Worm (Caenorhabditis elegans) whole organism, L1 larva: ENCODE data around the gene mdt-9.

ENCODE experiments used
- C34B4.2 ChIP-seq: sonication (generic microtip); optimal IDR thresholded peaks from 2 replicates; lab custom pipeline; 2017; ENCODE audit warnings: mild to moderate bottlenecking, missing genetic modification characterization, missing compliant biosample characterization
- F16B12.6 ChIP-seq: fragments of 150-350 bp; optimal IDR thresholded peaks from 2 replicates; lab custom pipeline; 2014; ENCODE audit warnings: missing biosample characterization, missing genetic modification characterization
- Y116A8C.19 ChIP-seq: sonication (generic microtip); optimal IDR thresholded peaks from 2 replicates; lab custom pipeline; 2016; ENCODE audit warnings: missing compliant biosample characterization, missing genetic modification characterization, borderline replicate concordance
- aly-2 ChIP-seq: fragments of 150-350 bp; optimal IDR thresholded peaks from 2 replicates; lab custom pipeline; 2014; ENCODE audit warnings: missing biosample characterization, missing genetic modification characterization
- blmp-1 ChIP-seq: fragments of 150-350 bp; optimal IDR thresholded peaks from 2 replicates; lab custom pipeline; 2014; ENCODE audit warnings: missing biosample characterization, missing genetic modification characterization
- ceh-63 ChIP-seq: fragments of 200-800 bp; sonication (Bioruptor generic); optimal IDR thresholded peaks from 2 replicates; lab custom pipeline; 2018; ENCODE audit warnings: mild to moderate bottlenecking, missing genetic modification characterization, missing compliant biosample characterization
- ceh-82 ChIP-seq, 3 experiments: fragments of 150-350 bp in 1 of 3; sonication (generic microtip) in 2 of 3; optimal IDR thresholded peaks; 2 replicates each; lab custom pipeline; 2014 to 2017; ENCODE audit warnings: missing biosample characterization in 3 of 3, missing genetic modification characterization in 3 of 3
- ces-1 ChIP-seq: fragments of 150-350 bp; optimal IDR thresholded peaks from 2 replicates; lab custom pipeline; 2014; ENCODE audit warnings: missing biosample characterization, missing genetic modification reagents, missing genetic modification characterization
- dsc-1 ChIP-seq: sonication (generic microtip); optimal IDR thresholded peaks from 2 replicates; lab custom pipeline; 2016; ENCODE audit warnings: mild to moderate bottlenecking, missing genetic modification characterization, missing compliant biosample characterization
- efl-1 ChIP-seq, 4 experiments: fragments of 150-350 bp; optimal IDR thresholded peaks in 3 of 4; peaks in 1 of 4; 1 replicate in 1 of 4; 2 replicates in 3 of 4; lab custom pipeline; 2014; ENCODE audit warnings: missing biosample characterization in 2 of 4, missing genetic modification characterization in 2 of 4, missing genetic modification reagents in 2 of 4
- efl-3 ChIP-seq: fragments of 200-800 bp; sonication (Bioruptor generic); optimal IDR thresholded peaks from 2 replicates; lab custom pipeline; 2018; ENCODE audit warnings: mild to moderate bottlenecking, missing genetic modification characterization, missing compliant biosample characterization
- elt-2 ChIP-seq: sonication (generic microtip); optimal IDR thresholded peaks from 2 replicates; lab custom pipeline; 2016; ENCODE audit warnings: missing genetic modification characterization, mild to moderate bottlenecking, inconsistent platforms, missing compliant biosample characterization, missing genetic modification reagents
- elt-3 ChIP-seq, 6 experiments: fragments of 150-350 bp in 1 of 6; sonication (generic microtip); optimal IDR thresholded peaks; 2 replicates each; lab custom pipeline; 2017 to 2018; ENCODE audit warnings: missing biosample characterization in 6 of 6, missing genetic modification characterization in 6 of 6, inconsistent platforms in 1 of 6
- fos-1 ChIP-seq: fragments of 150-350 bp; optimal IDR thresholded peaks from 2 replicates; lab custom pipeline; 2014; ENCODE audit warnings: missing biosample characterization, missing genetic modification characterization
- grh-1 ChIP-seq: fragments of 200-800 bp; sonication (Bioruptor generic); IDR thresholded peaks from 2 replicates; pipeline ENCODE4 v1.3.6; 2022; ENCODE audit warnings: missing genetic modification reagents, missing genetic modification characterization, missing compliant biosample characterization
- hlh-17 ChIP-seq: fragments of 200-800 bp; sonication (Bioruptor generic); optimal IDR thresholded peaks from 2 replicates; lab custom pipeline; 2018; ENCODE audit warnings: missing genetic modification characterization, mild to moderate bottlenecking, missing compliant biosample characterization, moderate library complexity, borderline replicate concordance
- hlh-4 ChIP-seq: sonication (generic microtip); optimal IDR thresholded peaks from 2 replicates; lab custom pipeline; 2016; ENCODE audit warnings: mild to moderate bottlenecking, missing genetic modification characterization, missing compliant biosample characterization
- irx-1 ChIP-seq: sonication (generic microtip); optimal IDR thresholded peaks from 2 replicates; lab custom pipeline; 2016; ENCODE audit warnings: missing genetic modification characterization, missing compliant biosample characterization
- isw-1 ChIP-seq: fragments of 200-800 bp; sonication (Bioruptor generic); IDR thresholded peaks from 2 replicates; pipeline ENCODE4 v1.3.6; 2022; ENCODE audit warnings: missing genetic modification characterization, missing compliant biosample characterization
- lin-14 ChIP-seq: fragments of 200-800 bp; sonication (Bioruptor generic); optimal IDR thresholded peaks from 2 replicates; lab custom pipeline; 2018; ENCODE audit warnings: mild to moderate bottlenecking, missing genetic modification characterization, moderate library complexity, missing compliant biosample characterization
- lin-15B ChIP-seq: fragments of 150-350 bp; sonication (generic microtip); optimal IDR thresholded peaks from 3 replicates; lab custom pipeline; 2014; ENCODE audit warnings: missing biosample characterization, missing genetic modification characterization
- lin-39 ChIP-seq: fragments of 150-350 bp; optimal IDR thresholded peaks from 2 replicates; lab custom pipeline; 2014; ENCODE audit warnings: missing biosample characterization, missing genetic modification reagents, missing genetic modification characterization
- lir-3 ChIP-seq: sonication (generic microtip); optimal IDR thresholded peaks from 2 replicates; lab custom pipeline; 2016; ENCODE audit warnings: mild to moderate bottlenecking, missing genetic modification characterization, moderate library complexity, missing compliant biosample characterization; ENCODE audit not compliant: poor library complexity
- mab-9 ChIP-seq: fragments of 200-800 bp; sonication (Bioruptor generic); IDR thresholded peaks from 2 replicates; pipeline ENCODE4 v1.3.6; 2022; ENCODE audit warnings: missing genetic modification reagents, missing genetic modification characterization, missing compliant biosample characterization
- mdl-1 ChIP-seq, 2 experiments: fragments of 150-350 bp; optimal IDR thresholded peaks; 2 replicates each; lab custom pipeline; 2014 to 2017; ENCODE audit warnings: missing biosample characterization in 2 of 2, missing genetic modification characterization in 2 of 2, inconsistent platforms in 1 of 2
- mef-2 ChIP-seq: fragments of 150-350 bp; optimal IDR thresholded peaks from 2 replicates; lab custom pipeline; 2014; ENCODE audit warnings: missing biosample characterization, missing genetic modification characterization
- nhr-12 ChIP-seq: sonication (generic microtip); optimal IDR thresholded peaks from 2 replicates; lab custom pipeline; 2017; ENCODE audit warnings: missing biosample characterization, missing genetic modification characterization
- nhr-20 ChIP-seq: sonication (generic microtip); optimal IDR thresholded peaks from 2 replicates; lab custom pipeline; 2016; ENCODE audit warnings: mild to moderate bottlenecking, missing genetic modification characterization, missing compliant biosample characterization
- nhr-237 ChIP-seq: fragments of 150-350 bp; optimal IDR thresholded peaks from 2 replicates; lab custom pipeline; 2014; ENCODE audit warnings: missing biosample characterization, missing genetic modification characterization
- nhr-47 ChIP-seq: sonication (generic microtip); optimal IDR thresholded peaks from 2 replicates; lab custom pipeline; 2016; ENCODE audit warnings: mild to moderate bottlenecking, missing genetic modification characterization, moderate library complexity, missing compliant biosample characterization
- nhr-76 ChIP-seq: sonication (generic microtip); optimal IDR thresholded peaks from 2 replicates; lab custom pipeline; 2017; ENCODE audit warnings: missing biosample characterization, missing genetic modification characterization
- nhr-84 ChIP-seq: sonication (generic microtip); optimal IDR thresholded peaks from 2 replicates; lab custom pipeline; 2017; ENCODE audit warnings: missing biosample characterization, missing genetic modification characterization
- nhr-85 ChIP-seq: sonication (generic microtip); peaks from one replicate; lab custom pipeline; 2016; ENCODE audit warnings: missing genetic modification characterization, inconsistent platforms, missing compliant biosample characterization
- nhr-90 ChIP-seq: sonication (generic microtip); optimal IDR thresholded peaks from 2 replicates; lab custom pipeline; 2016; ENCODE audit warnings: mild to moderate bottlenecking, missing genetic modification characterization, missing compliant biosample characterization; ENCODE audit not compliant: poor library complexity
- pag-3 ChIP-seq: sonication (generic microtip); optimal IDR thresholded peaks from 2 replicates; lab custom pipeline; 2017; ENCODE audit warnings: missing genetic modification characterization, mild to moderate bottlenecking, missing compliant biosample characterization, antibody characterized with exemption, borderline replicate concordance; ENCODE audit not compliant: insufficient read depth
- pqm-1 ChIP-seq: sonication (generic microtip); optimal IDR thresholded peaks from 3 replicates; lab custom pipeline; 2017; ENCODE audit warnings: missing biosample characterization, missing genetic modification characterization
- rnt-1 ChIP-seq: sonication (generic microtip); optimal IDR thresholded peaks from 2 replicates; lab custom pipeline; 2016; ENCODE audit warnings: mild to moderate bottlenecking, missing genetic modification characterization, moderate library complexity, missing compliant biosample characterization
- snu-23 ChIP-seq: sonication (generic microtip); optimal IDR thresholded peaks from 2 replicates; lab custom pipeline; 2016; ENCODE audit warnings: missing genetic modification characterization, missing compliant biosample characterization
- sox-4 ChIP-seq: sonication (generic microtip); optimal IDR thresholded peaks from 2 replicates; lab custom pipeline; 2016; ENCODE audit warnings: missing genetic modification characterization, missing compliant biosample characterization
- sptf-1 ChIP-seq: fragments of 150-350 bp; optimal IDR thresholded peaks from 2 replicates; lab custom pipeline; 2014; ENCODE audit warnings: missing biosample characterization, missing genetic modification characterization
- sup-37 ChIP-seq: fragments of 200-800 bp; sonication (Bioruptor generic); optimal IDR thresholded peaks from 2 replicates; lab custom pipeline; 2018; ENCODE audit warnings: mild to moderate bottlenecking, missing genetic modification characterization, missing compliant biosample characterization
- swsn-7 ChIP-seq: sonication (generic microtip); optimal IDR thresholded peaks from 2 replicates; lab custom pipeline; 2016; ENCODE audit warnings: missing genetic modification characterization, missing compliant biosample characterization
- unc-130 ChIP-seq: fragments of 150-350 bp; optimal IDR thresholded peaks from 2 replicates; lab custom pipeline; 2017; ENCODE audit warnings: missing biosample characterization, missing genetic modification characterization, inconsistent platforms
- unc-30 ChIP-seq: sonication (generic microtip); optimal IDR thresholded peaks from 2 replicates; lab custom pipeline; 2017; ENCODE audit warnings: missing biosample characterization, missing genetic modification characterization
- unc-86 ChIP-seq: sonication (generic microtip); optimal IDR thresholded peaks from 2 replicates; lab custom pipeline; 2016; ENCODE audit warnings: missing genetic modification characterization, missing compliant biosample characterization
- unc-98 ChIP-seq: fragments of 200-800 bp; sonication (Bioruptor generic); IDR thresholded peaks from 2 replicates; pipeline ENCODE4 v1.3.6; 2022; ENCODE audit warnings: missing genetic modification characterization, missing compliant biosample characterization
- vab-15 ChIP-seq: sonication (generic microtip); optimal IDR thresholded peaks from 2 replicates; lab custom pipeline; 2017; ENCODE audit warnings: missing genotype, mild to moderate bottlenecking, missing genetic modification characterization, missing compliant biosample characterization
- xbp-1 ChIP-seq: sonication (generic microtip); optimal IDR thresholded peaks from 2 replicates; lab custom pipeline; 2016; ENCODE audit warnings: missing genetic modification characterization, missing compliant biosample characterization
- zag-1 ChIP-seq: fragments of 150-350 bp; optimal IDR thresholded peaks from 2 replicates; lab custom pipeline; 2014; ENCODE audit warnings: missing biosample characterization, missing genetic modification characterization
- ztf-4 ChIP-seq: fragments of 150-350 bp; optimal IDR thresholded peaks from 2 replicates; lab custom pipeline; 2014; ENCODE audit warnings: missing biosample characterization, missing genetic modification characterization

Gene mdt-9

ce11 chrIV:13394686-13395085, 8.5 kb downstream of the mdt-9 start:
- TF ChIP-seq aly-2 (tag; lab: Kevin White, UChicago) = no peak
- no peak for TF ChIP-seq swsn-7 (tag; lab: Kevin White, UChicago)
- peak; percentile 47 for TF ChIP-seq blmp-1 (tag; lab: Kevin White, UChicago)
- no peak for TF ChIP-seq hlh-17 (GFP tag; lab: Kevin White, UChicago)
- peak; percentile 15; the same call in 1 of the 2 replicates for TF ChIP-seq grh-1
- TF ChIP-seq lin-39 = no peak

ce11 chrIV:13395255-13395654, 9.1 kb downstream of the mdt-9 start:
- TF ChIP-seq mab-9 (GFP tag; lab: Robert Waterston, UW) (peak; percentile 71), unc-86 (tag; lab: Kevin White, UChicago) (peak; percentile 63), lin-15B (tag; lab: Kevin White, UChicago) (peak; percentile 2), nhr-237 (peak; percentile 64), nhr-20 (tag; lab: Kevin White, UChicago) (peak; percentile 95), hlh-4 (tag; lab: Kevin White, UChicago) (no peak), nhr-12 (tag; lab: Kevin White, UChicago) (no peak), ces-1 (GFP tag; lab: Kevin White, UChicago) (no peak), Y116A8C.19 (tag; lab: Kevin White, UChicago) (no peak), C34B4.2 (no peak), irx-1 (tag; lab: Kevin White, UChicago) (peak; percentile 68), grh-1 (peak; percentile 76), efl-3 (GFP tag; lab: Kevin White, UChicago) (no peak), elt-2 (tag; lab: Kevin White, UChicago) (peak; percentile 90), xbp-1 (tag; lab: Kevin White, UChicago) (peak; percentile 79), nhr-90 (tag; lab: Kevin White, UChicago) (peak; percentile 88), isw-1 (GFP tag; lab: Robert Waterston, UW) (peak; percentile 63), mdl-1 (tag; optimal IDR thresholded peaks at IDR 0.05; lab: Kevin White, UChicago) (peak in 1 of 2 experiments; percentile 90), lir-3 (tag; lab: Kevin White, UChicago) (peak; percentile 62), unc-98 (peak; percentile 8; the same call in 1 of the 2 replicates), nhr-84 (tag; lab: Kevin White, UChicago) (no peak), nhr-76 (tag; lab: Kevin White, UChicago) (no peak), efl-1 (optimal IDR thresholded peaks at IDR 0.05; lab: Kevin White, UChicago) (peak; percentile 66 to 81), efl-1 (GFP tag; optimal IDR thresholded peaks at IDR 0.05 in 1 of 2; lab: Kevin White, UChicago) (peak; percentile 40 to 96), ceh-82 (tag; optimal IDR thresholded peaks at IDR 0.05; lab: Kevin White, UChicago) (peak; percentile 79 to 96 (median 84)), nhr-47 (tag; lab: Kevin White, UChicago) (peak; percentile 90), pag-3 (no peak), dsc-1 (peak; percentile 43), nhr-85 (tag; lab: Kevin White, UChicago) (peak; percentile 96), snu-23 (peak; percentile 96), sup-37 (GFP tag; lab: Kevin White, UChicago) (no peak), ztf-4 (tag; lab: Kevin White, UChicago) (peak; percentile 85), sptf-1 (no peak), sox-4 (peak; percentile 26), swsn-7 (tag; lab: Kevin White, UChicago) (peak; percentile 89), elt-3 (tag; optimal IDR thresholded peaks at IDR 0.05; lab: Kevin White, UChicago) (peak in 3 of 6 experiments; percentile 36 to 81 (median 74)), mef-2 (tag; lab: Kevin White, UChicago) (peak; percentile 79), unc-130 (peak; percentile 86), lin-39 (no peak), ceh-63 (GFP tag; lab: Kevin White, UChicago) (no peak), fos-1 (tag; lab: Kevin White, UChicago) (peak; percentile 26), pqm-1 (peak; percentile 58), rnt-1 (peak; percentile 85), zag-1 (tag; lab: Kevin White, UChicago) (no peak), blmp-1 (tag; lab: Kevin White, UChicago) (peak; percentile 50), unc-30 (tag; lab: Kevin White, UChicago) (no peak), lin-14 (GFP tag; lab: Kevin White, UChicago) (peak; percentile 99), vab-15 (tag; lab: Kevin White, UChicago) (peak; percentile 69), F16B12.6 (tag; lab: Kevin White, UChicago) (peak; percentile 38)
